Worm (Caenorhabditis elegans) whole organism, young adult: ENCODE results near the gene F57C7.4.

Experiments
- B0019.2 ChIP-seq: fragments of 200-800 bp; sonication (Bioruptor generic); conservative IDR thresholded peaks from 2 replicates; pipeline ENCODE4 v1.3.6; 2022; ENCODE audit warnings: missing genetic modification reagents, missing genetic modification characterization, missing compliant biosample characterization
- B0261.1 ChIP-seq: sonication (generic microtip); optimal IDR thresholded peaks from 2 replicates; lab custom pipeline; 2016; ENCODE audit warnings: mild to moderate bottlenecking, missing genetic modification characterization, moderate library complexity, missing compliant biosample characterization
- F22D6.2 ChIP-seq: sonication (generic microtip); optimal IDR thresholded peaks from 2 replicates; lab custom pipeline; 2016; ENCODE audit warnings: mild to moderate bottlenecking, missing genetic modification characterization, missing compliant biosample characterization
- F39B2.1 ChIP-seq: fragments of 200-800 bp; sonication (Bioruptor generic); IDR thresholded peaks from 2 replicates; pipeline ENCODE4 v1.3.6; 2022; ENCODE audit warnings: missing genetic modification reagents, missing genetic modification characterization, missing compliant biosample characterization
- K12H6.12 ChIP-seq: fragments of 200-800 bp; sonication (Bioruptor generic); optimal IDR thresholded peaks from 2 replicates; lab custom pipeline; 2018; ENCODE audit warnings: mild to moderate bottlenecking, missing genetic modification characterization, missing compliant biosample characterization
- T26A5.8 ChIP-seq: sonication (generic microtip); optimal IDR thresholded peaks from 2 replicates; lab custom pipeline; 2016; ENCODE audit warnings: missing genetic modification characterization, missing compliant biosample characterization
- Y53F4B.3 ChIP-seq: fragments of 200-800 bp; sonication (Bioruptor generic); IDR thresholded peaks from 2 replicates; pipeline ENCODE4 v1.3.6; 2022; ENCODE audit warnings: missing genetic modification reagents, missing genetic modification characterization, missing compliant biosample characterization
- Y53G8AR.9 ChIP-seq: fragments of 200-800 bp; sonication (Bioruptor generic); conservative IDR thresholded peaks from 2 replicates; pipeline ENCODE4 v1.3.6; 2022; ENCODE audit warnings: missing genetic modification reagents, missing genetic modification characterization, missing compliant biosample characterization
- akir-1 ChIP-seq: fragments of 200-800 bp; sonication (Bioruptor generic); optimal IDR thresholded peaks from 2 replicates; lab custom pipeline; 2018; ENCODE audit warnings: mild to moderate bottlenecking, missing genetic modification characterization, moderate library complexity, missing compliant biosample characterization
- ama-1 ChIP-seq, 3 experiments: fragments of 150-350 bp in 1 of 3; sonication (generic microtip) in 2 of 3; optimal IDR thresholded peaks; 2 replicates each; lab custom pipeline; 2014 to 2018; ENCODE audit warnings: missing biosample characterization in 2 of 3, missing genetic modification characterization in 2 of 3, missing genetic modification reagents in 2 of 3
- aptf-3 ChIP-seq: fragments of 200-800 bp; sonication (Bioruptor generic); IDR thresholded peaks from 2 replicates; pipeline ENCODE4 v1.3.6; 2022; ENCODE audit warnings: missing genetic modification characterization, missing compliant biosample characterization
- athp-1 ChIP-seq: sonication (generic microtip); optimal IDR thresholded peaks from 2 replicates; lab custom pipeline; 2017; ENCODE audit warnings: mild to moderate bottlenecking, missing genetic modification characterization, missing compliant biosample characterization
- attf-3 ChIP-seq: fragments of 200-800 bp; sonication (Bioruptor generic); conservative IDR thresholded peaks from 2 replicates; pipeline ENCODE4 v1.3.6; 2022; ENCODE audit warnings: missing genetic modification reagents, missing genetic modification characterization, missing compliant biosample characterization
- cebp-2 ChIP-seq: fragments of 200-800 bp; sonication (Bioruptor generic); IDR thresholded peaks from 2 replicates; pipeline ENCODE4 v1.3.6; 2022; ENCODE audit warnings: missing genetic modification characterization, missing compliant biosample characterization
- ceh-27 ChIP-seq: fragments of 200-800 bp; sonication (Bioruptor generic); optimal IDR thresholded peaks from 2 replicates; lab custom pipeline; 2018; ENCODE audit warnings: mild to moderate bottlenecking, missing genetic modification characterization, moderate library complexity, missing compliant biosample characterization
- ceh-79 ChIP-seq: sonication (generic microtip); optimal IDR thresholded peaks from 2 replicates; lab custom pipeline; 2017; ENCODE audit warnings: mild to moderate bottlenecking, missing genetic modification characterization, missing compliant biosample characterization
- die-1 ChIP-seq: sonication (generic microtip); optimal IDR thresholded peaks from 2 replicates; lab custom pipeline; 2016; ENCODE audit warnings: missing genotype, mild to moderate bottlenecking, missing genetic modification characterization, missing compliant biosample characterization
- egl-18 ChIP-seq: fragments of 200-800 bp; sonication (Bioruptor generic); IDR thresholded peaks from 2 replicates; pipeline ENCODE4 v1.3.6; 2022; ENCODE audit warnings: missing genetic modification reagents, missing genetic modification characterization, missing compliant biosample characterization
- egl-44 ChIP-seq: fragments of 200-800 bp; sonication (Bioruptor generic); IDR thresholded peaks from 2 replicates; pipeline ENCODE4 v1.3.6; 2022; ENCODE audit warnings: missing genetic modification reagents, missing genetic modification characterization, missing compliant biosample characterization
- let-526 ChIP-seq: fragments of 200-800 bp; sonication (Bioruptor generic); IDR thresholded peaks from 2 replicates; pipeline ENCODE4 v1.3.6; 2022; ENCODE audit warnings: missing genetic modification reagents, missing genetic modification characterization, missing compliant biosample characterization
- let-607 ChIP-seq, 2 experiments: fragments of 200-800 bp in 1 of 2; sonication (Bioruptor generic) in 1 of 2; sonication (generic microtip) in 1 of 2; optimal IDR thresholded peaks; 2 replicates each; lab custom pipeline; 2016 to 2018; ENCODE audit warnings: mild to moderate bottlenecking in 2 of 2, missing compliant biosample characterization in 2 of 2, missing genetic modification characterization in 2 of 2, moderate library complexity in 2 of 2, missing genotype in 1 of 2
- lin-35 ChIP-seq, 3 experiments: fragments of 150-350 bp in 2 of 3; sonication (generic microtip) in 1 of 3; optimal IDR thresholded peaks; 2 replicates each; lab custom pipeline; 2014 to 2018; ENCODE audit warnings: missing biosample characterization in 3 of 3, missing genetic modification characterization in 3 of 3, missing genetic modification reagents in 3 of 3
- lsl-1 ChIP-seq: fragments of 200-800 bp; sonication (Bioruptor generic); optimal IDR thresholded peaks from 2 replicates; lab custom pipeline; 2018; ENCODE audit warnings: mild to moderate bottlenecking, missing genetic modification characterization, moderate library complexity, missing compliant biosample characterization
- mcd-1 ChIP-seq: fragments of 200-800 bp; sonication (Bioruptor generic); IDR thresholded peaks from 2 replicates; pipeline ENCODE4 v1.3.6; 2022; ENCODE audit warnings: missing genetic modification reagents, missing genetic modification characterization, missing compliant biosample characterization
- mes-4 ChIP-seq: sonication (generic microtip); optimal IDR thresholded peaks from 2 replicates; lab custom pipeline; 2016; ENCODE audit warnings: missing genotype, missing genetic modification characterization, missing compliant biosample characterization
- nfyb-1 ChIP-seq: fragments of 200-800 bp; sonication (Bioruptor generic); IDR thresholded peaks from 2 replicates; pipeline ENCODE4 v1.3.6; 2022; ENCODE audit warnings: missing genetic modification reagents, missing genetic modification characterization, missing compliant biosample characterization
- nhr-120 ChIP-seq: fragments of 200-800 bp; sonication (Bioruptor generic); IDR thresholded peaks from 2 replicates; pipeline ENCODE4 v1.3.6; 2022; ENCODE audit warnings: missing genetic modification characterization, missing compliant biosample characterization
- nhr-27 ChIP-seq: fragments of 200-800 bp; sonication (Bioruptor generic); optimal IDR thresholded peaks from 2 replicates; lab custom pipeline; 2018; ENCODE audit warnings: mild to moderate bottlenecking, missing genetic modification characterization, moderate library complexity, missing compliant biosample characterization
- nhr-90 ChIP-seq: sonication (generic microtip); optimal IDR thresholded peaks from 2 replicates; lab custom pipeline; 2016; ENCODE audit warnings: missing genotype, mild to moderate bottlenecking, missing genetic modification characterization, missing compliant biosample characterization
- pbrm-1 ChIP-seq: fragments of 200-800 bp; sonication (Bioruptor generic); IDR thresholded peaks from 2 replicates; pipeline ENCODE4 v1.3.6; 2022; ENCODE audit warnings: missing genetic modification reagents, missing genetic modification characterization, missing compliant biosample characterization
- rcor-1 ChIP-seq: fragments of 200-800 bp; sonication (Bioruptor generic); IDR thresholded peaks from 2 replicates; pipeline ENCODE4 v1.3.6; 2022; ENCODE audit warnings: missing genetic modification reagents, missing genetic modification characterization, missing compliant biosample characterization
- tbp1 ChIP-seq: fragments of 200-800 bp; sonication (Bioruptor generic); optimal IDR thresholded peaks from 2 replicates; lab custom pipeline; 2018; ENCODE audit warnings: mild to moderate bottlenecking, missing genetic modification characterization, missing compliant biosample characterization

Gene F57C7.4

DNA sequence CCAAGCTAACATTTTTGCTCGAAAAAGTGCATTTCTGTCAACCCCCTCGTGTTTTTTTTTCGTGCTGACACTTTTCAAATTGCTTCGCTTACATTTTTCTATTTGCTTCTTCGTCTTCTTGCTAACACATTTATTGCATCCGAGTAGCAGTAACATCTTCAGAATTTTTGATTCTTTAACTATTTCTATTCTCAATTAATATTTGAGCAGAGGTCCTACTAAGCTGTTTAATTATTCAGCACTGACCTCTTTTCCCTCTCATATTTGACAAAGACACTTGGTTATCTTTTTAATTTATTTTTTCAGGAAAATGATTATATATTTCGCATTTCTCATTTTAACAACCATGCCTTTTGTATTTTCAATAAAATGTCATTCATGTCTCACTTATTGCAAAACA lies 43.6 kb downstream of the F57C7.4 start, which contains the start of gene F59F5.5:
Gene F59F5.5, plus strand, starts transcription at position 301 of the 400 bp plus-strand sequence.
- TF ChIP-seq mcd-1 (GFP tag; lab: Robert Waterston, UW): no peak

DNA sequence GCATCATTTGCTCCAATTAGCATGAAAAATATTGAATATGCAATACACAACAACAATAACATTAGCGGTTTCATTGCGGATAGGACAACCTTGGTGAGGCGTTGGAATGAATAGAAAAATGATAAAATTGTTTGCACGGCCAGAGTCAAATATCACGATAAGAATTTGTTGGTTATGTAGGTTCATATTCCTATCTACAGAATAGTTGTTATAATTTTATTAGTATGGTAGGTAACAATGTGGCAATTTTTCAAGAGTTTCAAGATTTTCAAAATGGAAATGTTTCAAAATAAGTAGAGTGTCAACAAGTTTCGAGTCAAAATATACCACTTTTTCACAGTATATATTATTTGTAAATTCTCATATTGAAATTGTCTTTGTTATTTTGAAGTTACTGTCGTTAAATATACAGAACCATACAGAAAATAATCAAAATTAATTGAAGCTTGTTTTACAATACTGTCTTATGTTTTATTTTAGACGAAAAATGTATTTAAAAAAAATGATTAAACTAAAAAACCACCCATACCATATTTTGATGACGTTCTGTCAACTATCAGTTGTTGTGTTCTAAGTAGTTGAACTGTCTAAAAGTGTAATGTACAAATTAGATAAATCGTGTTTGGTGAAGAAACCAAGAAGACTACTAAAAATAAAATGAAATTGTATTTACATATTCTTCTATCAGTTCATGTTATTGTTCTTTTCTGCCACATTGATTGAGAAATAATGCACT lies 46.9 kb downstream of the F57C7.4 start, which contains the start of the genes F59F5.3 and F59F5.4:
Gene F59F5.3, minus strand, starts transcription at position 101 of the 736 bp plus-strand sequence.
Gene F59F5.4, plus strand, starts transcription at position 686 of the 736 bp plus-strand sequence.
- TF ChIP-seq die-1 (tag; lab: Kevin White, UChicago) (no peak), nhr-27 (tag; lab: Kevin White, UChicago) (no peak), lin-35 (GFP tag; optimal IDR thresholded peaks at IDR 0.05; lab: Kevin White, UChicago) (no peak), attf-3 (GFP tag; lab: Robert Waterston, UW) (no peak), Y53F4B.3 (GFP tag; lab: Robert Waterston, UW) (no peak), let-607 (tag; optimal IDR thresholded peaks at IDR 0.05; lab: Kevin White, UChicago) (no peak), athp-1 (no peak), B0261.1 (tag; lab: Kevin White, UChicago) (no peak), ceh-27 (GFP tag; lab: Kevin White, UChicago) (no peak), rcor-1 (GFP tag; lab: Robert Waterston, UW) (no peak), egl-18 (no peak), let-526 (GFP tag; lab: Robert Waterston, UW) (no peak), nfyb-1 (GFP tag; lab: Robert Waterston, UW) (no peak), egl-44 (GFP tag; lab: Robert Waterston, UW) (no peak)

DNA sequence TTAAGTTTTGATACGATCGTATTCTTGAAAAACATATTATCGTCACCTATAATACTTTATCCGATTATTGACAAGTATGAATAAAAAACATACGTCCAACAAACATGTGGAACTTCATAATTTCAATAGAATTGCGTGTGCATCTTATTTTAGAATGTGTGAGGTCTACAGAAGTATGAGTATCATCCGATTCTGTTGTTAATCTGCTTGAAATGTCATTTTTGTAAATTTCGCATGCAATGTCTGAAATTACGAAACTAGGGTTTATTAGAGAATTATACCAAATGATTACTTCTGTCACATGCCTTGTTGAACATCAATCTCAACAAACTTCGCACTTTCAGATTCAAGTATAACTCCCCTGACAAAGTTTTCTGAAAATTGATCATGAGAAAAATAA lies 47.6 kb downstream of the F57C7.4 start:
- no peak for TF ChIP-seq F39B2.1 (GFP tag; lab: Robert Waterston, UW)
- no peak for TF ChIP-seq ceh-79 (tag; lab: Kevin White, UChicago)
- TF ChIP-seq pbrm-1 (GFP tag; lab: Robert Waterston, UW): no peak
- TF ChIP-seq nhr-90 (tag; lab: Kevin White, UChicago): no peak
- TF ChIP-seq F22D6.2 (tag; lab: Kevin White, UChicago): no peak
- no peak for TF ChIP-seq Y53F4B.3 (GFP tag; lab: Robert Waterston, UW)
- no peak for TF ChIP-seq tbp1 (GFP tag; lab: Kevin White, UChicago)
- no peak for TF ChIP-seq lsl-1 (GFP tag; lab: Kevin White, UChicago)
- TF ChIP-seq egl-44 (GFP tag; lab: Robert Waterston, UW): no peak
- TF ChIP-seq Y53G8AR.9 (GFP tag; lab: Robert Waterston, UW): no peak
- TF ChIP-seq nhr-27 (tag; lab: Kevin White, UChicago): no peak
- no peak for TF ChIP-seq B0019.2 (GFP tag; lab: Robert Waterston, UW)
- TF ChIP-seq mes-4 (tag; lab: Kevin White, UChicago): no peak
- TF ChIP-seq cebp-2 (GFP tag; lab: Robert Waterston, UW): no peak
- no peak for TF ChIP-seq T26A5.8 (tag; lab: Kevin White, UChicago)
- TF ChIP-seq ama-1 (optimal IDR thresholded peaks at IDR 0.05; lab: Kevin White, UChicago): no peak
- TF ChIP-seq ama-1 (GFP tag; optimal IDR thresholded peaks at IDR 0.05; lab: Kevin White, UChicago): no peak
- TF ChIP-seq nhr-120 (GFP tag; lab: Robert Waterston, UW): no peak
- TF ChIP-seq K12H6.12: no peak
- no peak for TF ChIP-seq aptf-3 (GFP tag; lab: Robert Waterston, UW)
- TF ChIP-seq akir-1 (GFP tag; lab: Kevin White, UChicago): no peak
